Worm (Caenorhabditis elegans): Measurements from ENCODE around the gene R07C12.1.

DNA sequence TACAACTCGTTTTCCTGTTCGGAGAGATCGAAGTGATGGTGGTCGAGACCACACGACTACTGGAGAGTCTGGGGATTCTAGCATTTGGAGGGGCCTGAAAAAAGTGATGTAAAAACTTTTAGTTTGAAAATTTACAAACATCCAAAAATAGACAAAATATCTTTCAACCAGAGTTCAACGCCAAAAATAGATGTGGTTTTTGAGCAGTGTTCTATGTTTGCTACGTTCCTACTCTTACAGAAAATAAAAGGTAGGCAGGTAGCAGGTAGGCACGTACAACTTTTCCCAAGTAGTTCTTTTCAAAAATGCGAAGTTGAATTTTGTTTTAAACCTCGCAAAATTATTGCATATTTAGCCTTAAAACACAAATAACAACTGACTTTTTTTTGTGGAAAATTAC lies 39.9 kb upstream of the R07C12.1 start, which contains the start of gene F49F1.14:
- TF ChIP-seq hnd-1 (tag; optimal IDR thresholded peaks at IDR 0.05) (no peak), flt-1 (GFP tag; IDR thresholded peaks at IDR 0.05) (no peak), pes-1 (GFP tag; IDR thresholded peaks at IDR 0.05) (no peak)

Data from whole organism, early embryonic.